Fruit fly (Drosophila melanogaster) whole organism, embryonic: ENCODE measurements around the gene CG31952.
A peak's percentile ranks its signal among the peaks of the same experiment; 100 is the strongest.

Source experiments
- Antp ChIP-seq: fragments of 200-800 bp; sonication (Bioruptor generic); optimal IDR thresholded peaks from 3 replicates; lab custom pipeline; 2016; ENCODE audit warnings: missing biosample characterization, missing genetic modification characterization
- Atf-2 ChIP-seq: fragments of 200-800 bp; sonication (Bioruptor generic); optimal IDR thresholded peaks from 2 replicates; lab custom pipeline; 2016; ENCODE audit warnings: missing biosample characterization, missing genetic modification characterization
- CG10209 ChIP-seq: fragments of 200-800 bp; sonication (Bioruptor generic); optimal IDR thresholded peaks from 3 replicates; lab custom pipeline; 2017; ENCODE audit warnings: missing biosample characterization, mild to moderate bottlenecking, missing genetic modification characterization, missing genetic modification reagents
- CG10267 ChIP-seq: fragments of 200-800 bp; sonication (Bioruptor generic); optimal IDR thresholded peaks from 2 replicates; lab custom pipeline; 2018; ENCODE audit warnings: missing biosample characterization, mild to moderate bottlenecking, missing genetic modification characterization, moderate library complexity
- CG10321 ChIP-seq: fragments of 200-800 bp; sonication (Bioruptor generic); IDR thresholded peaks from 2 replicates; pipeline ENCODE4 v1.3.6; 2022; ENCODE audit warnings: missing biosample characterization, missing genetic modification characterization
- CG10979 ChIP-seq: fragments of 200-800 bp; sonication (Bioruptor generic); optimal IDR thresholded peaks from 2 replicates; lab custom pipeline; 2018; ENCODE audit warnings: missing biosample characterization, mild to moderate bottlenecking, missing genetic modification characterization, moderate library complexity
- CG11504 ChIP-seq: fragments of 200-800 bp; sonication (Bioruptor generic); optimal IDR thresholded peaks from 3 replicates; lab custom pipeline; 2019; ENCODE audit warnings: missing biosample characterization, mild to moderate bottlenecking, missing genetic modification characterization, moderate library complexity
- CG1233 ChIP-seq: fragments of 200-800 bp; sonication (Bioruptor generic); optimal IDR thresholded peaks from 4 replicates; lab custom pipeline; 2018; ENCODE audit warnings: missing biosample characterization, mild to moderate bottlenecking, missing genetic modification characterization
- CG12391 ChIP-seq: fragments of 200-800 bp; sonication (Bioruptor generic); optimal IDR thresholded peaks from 3 replicates; lab custom pipeline; 2018; ENCODE audit warnings: missing biosample characterization, mild to moderate bottlenecking, missing genetic modification characterization, moderate library complexity
- CG12769 ChIP-seq: fragments of 200-800 bp; sonication (Bioruptor generic); optimal IDR thresholded peaks from 2 replicates; lab custom pipeline; 2019; ENCODE audit warnings: missing biosample characterization, mild to moderate bottlenecking, missing genetic modification characterization, moderate library complexity
- CG13424 ChIP-seq: fragments of 200-800 bp; sonication (Bioruptor generic); optimal IDR thresholded peaks from 2 replicates; lab custom pipeline; 2019; ENCODE audit warnings: missing biosample characterization, mild to moderate bottlenecking, missing genetic modification characterization, moderate library complexity
- CG14710 ChIP-seq: fragments of 200-800 bp; sonication (Bioruptor generic); optimal IDR thresholded peaks from 3 replicates; lab custom pipeline; 2019; ENCODE audit warnings: missing biosample characterization, mild to moderate bottlenecking, missing genetic modification characterization, moderate library complexity
- CG15601 ChIP-seq: fragments of 200-800 bp; sonication (Bioruptor generic); optimal IDR thresholded peaks from 3 replicates; lab custom pipeline; 2019; ENCODE audit warnings: missing biosample characterization, mild to moderate bottlenecking, missing genetic modification characterization, moderate library complexity
- CG31365 ChIP-seq: fragments of 200-800 bp; sonication (Bioruptor generic); optimal IDR thresholded peaks from 2 replicates; lab custom pipeline; 2018; ENCODE audit warnings: missing biosample characterization, mild to moderate bottlenecking, missing genetic modification characterization
- CG32772 ChIP-seq: fragments of 200-800 bp; sonication (Bioruptor generic); IDR thresholded peaks from 2 replicates; pipeline ENCODE4 v1.3.6; 2022; ENCODE audit warnings: missing biosample characterization, missing genetic modification characterization
- CG33557 ChIP-seq: fragments of 200-800 bp; sonication (Bioruptor generic); optimal IDR thresholded peaks from 2 replicates; lab custom pipeline; 2019; ENCODE audit warnings: missing biosample characterization, mild to moderate bottlenecking, missing genetic modification characterization, moderate library complexity
- CG3838 ChIP-seq: fragments of 200-800 bp; sonication (Bioruptor generic); optimal IDR thresholded peaks from 3 replicates; lab custom pipeline; 2016; ENCODE audit warnings: missing biosample characterization, missing genetic modification characterization
- CG6254 ChIP-seq: fragments of 200-800 bp; sonication (Bioruptor generic); optimal IDR thresholded peaks from 3 replicates; lab custom pipeline; 2017; ENCODE audit warnings: mild to moderate bottlenecking, missing biosample characterization, missing genetic modification reagents, missing genetic modification characterization
- CG7839 ChIP-seq: fragments of 200-800 bp; sonication (Bioruptor generic); optimal IDR thresholded peaks from 3 replicates; lab custom pipeline; 2018; ENCODE audit warnings: missing biosample characterization, mild to moderate bottlenecking, missing genetic modification characterization, moderate library complexity
- CG9437 ChIP-seq: fragments of 200-800 bp; sonication (Bioruptor generic); optimal IDR thresholded peaks from 2 replicates; lab custom pipeline; 2018; ENCODE audit warnings: missing biosample characterization, mild to moderate bottlenecking, missing genetic modification characterization
- CTCF ChIP-seq: fragments of 200-800 bp; sonication (Bioruptor generic); optimal IDR thresholded peaks from 2 replicates; lab custom pipeline; 2017; ENCODE audit warnings: missing biosample characterization, mild to moderate bottlenecking, missing genetic modification characterization, moderate library complexity
- CoRest ChIP-seq: fragments of 200-800 bp; sonication (Bioruptor generic); optimal IDR thresholded peaks from 3 replicates; lab custom pipeline; 2018; ENCODE audit warnings: missing biosample characterization, mild to moderate bottlenecking, missing genetic modification characterization, moderate library complexity
- D19A ChIP-seq: fragments of 200-800 bp; optimal IDR thresholded peaks from 3 replicates; lab custom pipeline; 2019; ENCODE audit warnings: missing biosample characterization, mild to moderate bottlenecking, missing genetic modification characterization, moderate library complexity
- HHEX ChIP-seq: fragments of 200-800 bp; sonication (Bioruptor generic); optimal IDR thresholded peaks from 3 replicates; lab custom pipeline; 2017; ENCODE audit warnings: missing biosample characterization, mild to moderate bottlenecking, missing genetic modification characterization, missing genetic modification reagents
- Hr51 ChIP-seq, 2 experiments: fragments of 200-800 bp; sonication (Bioruptor generic); optimal IDR thresholded peaks; 2 replicates in 1 of 2; 3 replicates in 1 of 2; lab custom pipeline; 2016 to 2018; ENCODE audit warnings: missing biosample characterization in 2 of 2, missing genetic modification characterization in 2 of 2, mild to moderate bottlenecking in 1 of 2, moderate library complexity in 1 of 2
- Neu2 ChIP-seq: fragments of 200-800 bp; sonication (Bioruptor generic); optimal IDR thresholded peaks from 3 replicates; lab custom pipeline; 2016; ENCODE audit warnings: missing biosample characterization, missing genetic modification characterization, borderline replicate concordance
- Sin3A ChIP-seq: fragments of >200 bp; optimal IDR thresholded peaks from 2 replicates; lab custom pipeline; 2018
- Sox100B ChIP-seq: fragments of 200-800 bp; sonication (Bioruptor generic); optimal IDR thresholded peaks from 3 replicates; lab custom pipeline; 2018; ENCODE audit warnings: missing biosample characterization, mild to moderate bottlenecking, missing genetic modification characterization
- Trl ChIP-seq, 3 experiments: fragments of >200 bp in 2 of 3; fragments of 200-800 bp in 1 of 3; sonication (Bioruptor generic) in 1 of 3; optimal IDR thresholded peaks; 2 replicates in 1 of 3; 3 replicates in 2 of 3; lab custom pipeline; 2016 to 2017; ENCODE audit warnings: missing biosample characterization in 1 of 3, missing genetic modification characterization in 1 of 3
- ash1 ChIP-seq: fragments of 200-800 bp; sonication (Bioruptor generic); optimal IDR thresholded peaks from 2 replicates; lab custom pipeline; 2018; ENCODE audit warnings: missing biosample characterization, mild to moderate bottlenecking, missing genetic modification characterization
- cas ChIP-seq: fragments of 200-800 bp; sonication (Bioruptor generic); IDR thresholded peaks from 2 replicates; pipeline ENCODE4 v1.3.6; 2022; ENCODE audit warnings: missing biosample characterization, missing genetic modification characterization
- chm ChIP-seq: fragments of 200-800 bp; sonication (Bioruptor generic); IDR thresholded peaks from 2 replicates; pipeline ENCODE4 v1.3.6; 2022; ENCODE audit warnings: missing biosample characterization, missing genetic modification characterization
- crp ChIP-seq, 2 experiments: fragments of 200-800 bp; sonication (Bioruptor generic); optimal IDR thresholded peaks; 2 replicates in 1 of 2; 3 replicates in 1 of 2; lab custom pipeline; 2017; ENCODE audit warnings: missing biosample characterization in 2 of 2, missing genetic modification characterization in 2 of 2, mild to moderate bottlenecking in 1 of 2, moderate library complexity in 1 of 2
- esg ChIP-seq: fragments of 200-800 bp; sonication (Bioruptor generic); conservative IDR thresholded peaks from 2 replicates; pipeline ENCODE4 v1.3.6; 2022; ENCODE audit warnings: missing biosample characterization, missing genetic modification characterization
- fd96Cb ChIP-seq: fragments of 200-800 bp; sonication (Bioruptor generic); optimal IDR thresholded peaks from 2 replicates; lab custom pipeline; 2018; ENCODE audit warnings: missing biosample characterization, mild to moderate bottlenecking, missing genetic modification characterization, moderate library complexity
- gsb-n ChIP-seq: fragments of 200-800 bp; sonication (Bioruptor generic); optimal IDR thresholded peaks from 3 replicates; lab custom pipeline; 2018; ENCODE audit warnings: missing biosample characterization, mild to moderate bottlenecking, missing genetic modification characterization
- kah ChIP-seq: fragments of 200-800 bp; sonication (Bioruptor generic); optimal IDR thresholded peaks from 2 replicates; lab custom pipeline; 2018; ENCODE audit warnings: missing biosample characterization, mild to moderate bottlenecking, missing genetic modification characterization
- lola ChIP-seq, 3 experiments: fragments of >200 bp in 2 of 3; fragments of 200-800 bp in 1 of 3; sonication (Bioruptor generic) in 1 of 3; optimal IDR thresholded peaks; 2 replicates each; lab custom pipeline; 2017 to 2019; ENCODE audit warnings: missing biosample characterization in 3 of 3, missing genetic modification characterization in 3 of 3, mild to moderate bottlenecking in 1 of 3, moderate library complexity in 1 of 3
- nmo ChIP-seq: fragments of 200-800 bp; sonication (Bioruptor generic); optimal IDR thresholded peaks from 2 replicates; lab custom pipeline; 2018; ENCODE audit warnings: missing biosample characterization, mild to moderate bottlenecking, missing genetic modification characterization, moderate library complexity
- pb ChIP-seq: fragments of 200-800 bp; sonication (Bioruptor generic); optimal IDR thresholded peaks from 3 replicates; lab custom pipeline; 2016; ENCODE audit warnings: missing biosample characterization, missing genetic modification characterization
- pros ChIP-seq: fragments of 200-800 bp; sonication (Bioruptor generic); optimal IDR thresholded peaks from 3 replicates; lab custom pipeline; 2019; ENCODE audit warnings: missing biosample characterization, mild to moderate bottlenecking, missing genetic modification characterization, moderate library complexity
- sc ChIP-seq, 3 experiments: fragments of >200 bp in 2 of 3; fragments of 200-800 bp in 1 of 3; sonication (Bioruptor generic) in 1 of 3; optimal IDR thresholded peaks; 2 replicates in 2 of 3; 3 replicates in 1 of 3; lab custom pipeline; 2017; ENCODE audit warnings: mild to moderate bottlenecking in 1 of 3, missing biosample characterization in 1 of 3, missing genetic modification characterization in 1 of 3, missing genetic modification reagents in 1 of 3
- sens ChIP-seq: fragments of 200-800 bp; sonication (Bioruptor generic); peaks from one replicate; lab custom pipeline; 2016; ENCODE audit warnings: missing biosample characterization, missing genetic modification characterization
- sens-2 ChIP-seq: fragments of 200-800 bp; sonication (Bioruptor generic); IDR thresholded peaks from 2 replicates; pipeline ENCODE4 v1.3.6; 2022; ENCODE audit warnings: missing biosample characterization, missing genetic modification characterization
- sob ChIP-seq: fragments of 200-800 bp; sonication (Bioruptor generic); IDR thresholded peaks from 2 replicates; pipeline ENCODE4 v1.3.6; 2022; ENCODE audit warnings: missing biosample characterization, missing genetic modification characterization
- tgo ChIP-seq: fragments of 200-800 bp; sonication (Bioruptor generic); IDR thresholded peaks from 3 replicates; pipeline ENCODE4 v1.3.6; 2022; ENCODE audit warnings: missing biosample characterization, missing genetic modification characterization
- tio ChIP-seq: fragments of 200-800 bp; sonication (Bioruptor generic); optimal IDR thresholded peaks from 2 replicates; lab custom pipeline; 2017; ENCODE audit warnings: missing biosample characterization, missing genetic modification characterization, inconsistent platforms
- trem ChIP-seq: fragments of 200-800 bp; optimal IDR thresholded peaks from 3 replicates; lab custom pipeline; 2019; ENCODE audit warnings: missing biosample characterization, mild to moderate bottlenecking, missing genetic modification characterization, moderate library complexity
- tup ChIP-seq: fragments of 200-800 bp; sonication (Bioruptor generic); optimal IDR thresholded peaks from 2 replicates; lab custom pipeline; 2016; ENCODE audit warnings: missing biosample characterization, mild to moderate bottlenecking, missing genetic modification characterization, moderate library complexity
- tx ChIP-seq: fragments of 200-800 bp; sonication (Bioruptor generic); optimal IDR thresholded peaks from 2 replicates; lab custom pipeline; 2016; ENCODE audit warnings: missing biosample characterization, missing genetic modification characterization

CG31952 gene

DNA sequence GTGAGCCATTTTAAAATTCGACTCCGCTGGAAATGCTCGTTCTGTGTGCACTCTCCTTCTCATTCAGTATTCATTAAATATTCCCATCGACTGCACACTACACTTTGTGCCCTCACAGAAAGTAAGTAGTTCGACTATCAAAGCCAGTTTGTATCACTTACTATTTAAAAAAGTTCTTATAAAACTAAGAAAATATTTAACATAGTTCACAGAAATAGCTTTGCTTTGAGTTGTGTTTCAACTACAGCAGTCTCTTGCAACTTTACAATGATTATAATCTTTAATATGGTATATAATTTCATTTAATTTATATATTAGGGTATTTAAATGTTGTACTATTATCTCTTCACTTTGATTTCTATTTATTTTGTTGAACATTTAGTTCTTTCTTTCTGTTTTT, 23.0 kb downstream of the CG31952 start (continued):
- peak in 1 of 3 experiments; percentile 70 for TF ChIP-seq lola (GFP tag; optimal IDR thresholded peaks at IDR 0.05; lab: Kevin White, UChicago)
- no peak for TF ChIP-seq sob (GFP tag; lab: Robert Waterston, UW)
- TF ChIP-seq CoRest (tag; lab: Kevin White, UChicago) = peak; percentile 23
- no peak for TF ChIP-seq CG32772 (GFP tag; lab: Robert Waterston, UW)
- TF ChIP-seq CG13424 = peak; percentile 19
- peak; percentile 12 for TF ChIP-seq trem (tag; lab: Kevin White, UChicago)
- TF ChIP-seq gsb-n (tag; lab: Kevin White, UChicago) = peak; percentile 53
- TF ChIP-seq CG3838 (GFP tag; lab: Kevin White, UChicago) = no peak
- no peak for TF ChIP-seq pb
- TF ChIP-seq tup (GFP tag; lab: Kevin White, UChicago) = no peak
- no peak for TF ChIP-seq chm (GFP tag; lab: Robert Waterston, UW)
- no peak for TF ChIP-seq kah (GFP tag; lab: Kevin White, UChicago)
- no peak for TF ChIP-seq crp (GFP tag; optimal IDR thresholded peaks at IDR 0.05; lab: Kevin White, UChicago)
- TF ChIP-seq Antp (GFP tag; lab: Kevin White, UChicago) = no peak
- no peak for TF ChIP-seq CG10321 (GFP tag; lab: Robert Waterston, UW)
- peak; percentile 63 for TF ChIP-seq CG10979 (tag; lab: Kevin White, UChicago)
- peak; percentile 10 for TF ChIP-seq CG9437
- TF ChIP-seq CG7839 = peak; percentile 16
- no peak for TF ChIP-seq CG10209
- TF ChIP-seq CTCF (GFP tag; lab: Kevin White, UChicago) = no peak
- no peak for TF ChIP-seq CG6254 (GFP tag; lab: Kevin White, UChicago)
- peak; percentile 43 for TF ChIP-seq CG14710 (tag; lab: Kevin White, UChicago)
- TF ChIP-seq CG15601 (tag; lab: Kevin White, UChicago) = peak; percentile 64
- TF ChIP-seq Atf-2 (GFP tag; lab: Kevin White, UChicago) = no peak
- TF ChIP-seq fd96Cb (tag; lab: Kevin White, UChicago) = peak; percentile 20
- no peak for TF ChIP-seq tgo (GFP tag; lab: Robert Waterston, UW)
- TF ChIP-seq CG33557 (GFP tag; lab: Kevin White, UChicago) = peak; percentile 31
- no peak for TF ChIP-seq sens-2 (GFP tag; lab: Robert Waterston, UW)
- TF ChIP-seq Hr51 (GFP tag; optimal IDR thresholded peaks at IDR 0.05; lab: Kevin White, UChicago) = peak in 1 of 2 experiments; percentile 11
- no peak for TF ChIP-seq Neu2 (GFP tag; lab: Kevin White, UChicago)
- peak; percentile 98 for TF ChIP-seq D19A
- no peak for TF ChIP-seq tio (GFP tag; lab: Kevin White, UChicago)
- no peak for TF ChIP-seq Sin3A (lab: Kevin White, UChicago)
- peak; percentile 30 for TF ChIP-seq CG10267 (tag; lab: Kevin White, UChicago)
- no peak for TF ChIP-seq CG1233 (GFP tag; lab: Kevin White, UChicago)
- TF ChIP-seq Sox100B (GFP tag; lab: Kevin White, UChicago) = peak; percentile 20
- no peak for TF ChIP-seq CG12769 (tag; lab: Kevin White, UChicago)
- TF ChIP-seq sc (optimal IDR thresholded peaks at IDR 0.05; lab: Kevin White, UChicago) = no peak
- TF ChIP-seq sc (GFP tag; optimal IDR thresholded peaks at IDR 0.05; lab: Kevin White, UChicago) = peak; percentile 12
- TF ChIP-seq ash1 (GFP tag; lab: Kevin White, UChicago) = no peak
- peak; percentile 37 for TF ChIP-seq CG12391 (tag; lab: Kevin White, UChicago)
- TF ChIP-seq HHEX (GFP tag; lab: Kevin White, UChicago) = no peak
- TF ChIP-seq Trl (optimal IDR thresholded peaks at IDR 0.05; lab: Kevin White, UChicago) = no peak
- TF ChIP-seq Trl (GFP tag; optimal IDR thresholded peaks at IDR 0.05; lab: Kevin White, UChicago) = no peak
- no peak for TF ChIP-seq esg (GFP tag; lab: Robert Waterston, UW)
- peak; percentile 83 for TF ChIP-seq sens (GFP tag; lab: Kevin White, UChicago)
- TF ChIP-seq CG11504 (tag; lab: Kevin White, UChicago) = peak; percentile 52
- no peak for TF ChIP-seq pros (GFP tag; lab: Kevin White, UChicago)
- no peak for TF ChIP-seq CG31365
- TF ChIP-seq tx (GFP tag; lab: Kevin White, UChicago) = no peak
- TF ChIP-seq nmo (GFP tag; lab: Kevin White, UChicago) = peak; percentile 52
- no peak for TF ChIP-seq cas (GFP tag; lab: Robert Waterston, UW)
